Worm (Caenorhabditis elegans): ENCODE measurements around the gene asp-15.

The asp-15 gene

DNA sequence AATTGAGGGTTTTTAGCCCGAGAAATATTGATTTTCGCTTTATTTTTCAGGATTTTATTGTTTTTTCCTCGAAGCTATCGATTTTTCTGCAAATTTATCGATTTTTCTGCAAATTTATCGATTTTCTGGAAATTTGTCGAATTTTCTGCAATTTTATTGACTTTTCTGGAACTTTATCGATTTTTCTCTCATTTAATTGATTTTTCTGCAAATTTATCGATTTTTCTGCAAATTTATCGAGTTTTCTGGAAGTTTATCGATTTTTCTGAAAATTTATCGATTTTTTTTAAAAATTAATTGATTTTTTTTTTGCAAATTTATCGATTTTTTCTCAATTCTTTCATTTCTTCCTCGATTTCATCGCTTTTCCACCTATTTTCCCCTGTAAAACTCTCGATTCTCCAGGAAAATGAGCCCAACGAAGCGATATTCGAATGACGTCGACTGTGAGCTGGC, 51.1 kb downstream of the asp-15 start, which contains the start of gene gtf-2F2:
Gene gtf-2F2, plus strand, starts transcription at position 406 of the 456 bp plus-strand sequence.
- TF ChIP-seq ets-4 (GFP tag; optimal IDR thresholded peaks at IDR 0.05) (no peak), zim-3 (tag; optimal IDR thresholded peaks at IDR 0.05) (no peak), ztf-3 (GFP tag; optimal IDR thresholded peaks at IDR 0.05) (no peak), ccch-3 (GFP tag; optimal IDR thresholded peaks at IDR 0.05) (no peak), atf-7 (tag; optimal IDR thresholded peaks at IDR 0.05) (no peak), F33H1.4 (GFP tag; IDR thresholded peaks at IDR 0.05) (no peak), F55B11.4 (tag; optimal IDR thresholded peaks at IDR 0.05; ENCODE audit: borderline replicate concordance, insufficient read depth) (no peak), chd-7 (tag; optimal IDR thresholded peaks at IDR 0.05) (no peak), F10E7.11 (tag; optimal IDR thresholded peaks at IDR 0.05) (no peak), ztf-22 (GFP tag; optimal IDR thresholded peaks at IDR 0.05) (no peak), egl-44 (GFP tag; IDR thresholded peaks at IDR 0.05) (no peak), aptf-2 (GFP tag; conservative IDR thresholded peaks at IDR 0.05) (no peak), lsy-27 (tag; optimal IDR thresholded peaks at IDR 0.05; ENCODE audit: borderline replicate concordance, insufficient read depth) (no peak), ceh-79 (tag; optimal IDR thresholded peaks at IDR 0.05) (no peak), let-526 (GFP tag; IDR thresholded peaks at IDR 0.05) (no peak)
